Worm (Caenorhabditis elegans): ENCODE data around the gene mec-14.

Gene mec-14

DNA sequence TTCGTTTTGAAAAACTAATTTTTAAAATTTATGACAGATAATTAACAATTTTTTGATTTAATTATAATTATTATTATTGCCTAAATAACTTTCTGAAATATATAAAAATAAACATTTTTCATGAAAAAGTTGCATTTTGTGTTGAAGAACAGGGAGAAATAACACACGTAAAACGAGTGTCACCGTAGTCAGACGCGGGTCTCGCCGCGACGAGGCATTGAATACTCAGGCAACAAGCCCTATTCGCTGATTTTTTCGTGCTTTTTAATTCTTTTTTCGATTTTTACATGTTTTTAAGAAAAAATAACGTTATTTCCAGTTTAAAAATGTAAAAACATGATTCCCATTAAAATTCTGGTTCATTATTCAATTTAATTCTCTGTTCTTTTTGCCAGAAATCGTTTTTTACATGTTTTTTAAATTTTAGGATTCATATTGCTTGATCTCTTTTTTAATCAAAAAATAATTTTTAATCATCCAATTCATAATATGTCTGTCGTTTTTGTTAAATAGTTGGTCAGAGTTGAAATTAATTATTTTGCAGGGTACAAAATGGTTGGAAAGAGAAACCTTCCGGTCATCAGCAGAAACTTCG is 15.2 kb upstream of the mec-14 start, which contains the start of gene rpl-6 (continued):
- no peak for TF ChIP-seq eor-1 (tag; optimal IDR thresholded peaks at IDR 0.05)
- peak; percentile 98 for TF ChIP-seq pha-4 (tag; optimal IDR thresholded peaks at IDR 0.05)
- peak; percentile 77 for TF ChIP-seq skn-1 (tag; optimal IDR thresholded peaks at IDR 0.05)

DNA sequence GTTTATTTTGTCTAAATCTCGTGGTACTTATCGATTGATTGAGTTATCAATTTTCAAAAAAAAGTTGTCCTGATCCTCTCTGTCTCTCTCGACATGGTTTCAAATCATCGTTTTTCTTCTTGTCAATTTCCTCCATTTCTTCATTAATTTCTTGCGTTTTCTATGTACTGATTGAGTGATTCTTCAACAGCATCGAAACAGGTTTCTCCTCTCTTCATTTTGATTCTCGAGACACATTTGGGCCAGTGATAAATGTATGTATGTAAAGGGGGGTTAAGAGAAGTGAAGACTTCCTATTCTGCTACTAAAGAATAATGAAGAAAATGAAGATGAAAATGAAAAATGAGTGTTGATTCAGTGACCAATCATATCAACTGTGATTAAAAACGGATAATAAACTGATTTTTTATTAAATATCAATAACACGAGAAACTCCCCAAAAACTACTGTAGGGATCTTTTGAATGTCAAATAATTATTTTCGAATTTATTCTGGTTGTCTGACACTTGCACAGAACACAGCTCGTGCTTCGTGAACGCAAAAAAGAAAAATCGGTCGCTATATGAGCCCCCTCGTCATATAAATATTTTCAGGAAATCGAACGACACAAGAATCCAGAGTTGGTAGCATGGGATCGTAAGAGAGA is 10.5 kb upstream of the mec-14 start:
- no peak for TF ChIP-seq eor-1 (tag; optimal IDR thresholded peaks at IDR 0.05)
- TF ChIP-seq fos-1 (tag; optimal IDR thresholded peaks at IDR 0.05), result no peak
- TF ChIP-seq unc-62 (GFP tag; optimal IDR thresholded peaks at IDR 0.05), result no peak
- no peak for TF ChIP-seq nhr-76 (tag; optimal IDR thresholded peaks at IDR 0.05)
- no peak for TF ChIP-seq nhr-11 (tag; optimal IDR thresholded peaks at IDR 0.05)
- no peak for TF ChIP-seq hmg-11 (tag; optimal IDR thresholded peaks at IDR 0.05)
- peak; percentile 5 for TF ChIP-seq lsy-12 (tag; optimal IDR thresholded peaks at IDR 0.05)
- TF ChIP-seq egl-27 (tag; optimal IDR thresholded peaks at IDR 0.05), result no peak
- TF ChIP-seq egl-5 (tag; optimal IDR thresholded peaks at IDR 0.05), result no peak
- TF ChIP-seq aly-2 (tag; optimal IDR thresholded peaks at IDR 0.05), result no peak
- no peak for TF ChIP-seq mml-1 (tag; optimal IDR thresholded peaks at IDR 0.05)
- TF ChIP-seq sea-2 (GFP tag; optimal IDR thresholded peaks at IDR 0.05), result no peak
- TF ChIP-seq unc-39 (tag; optimal IDR thresholded peaks at IDR 0.05), result no peak
- TF ChIP-seq skn-1 (tag; optimal IDR thresholded peaks at IDR 0.05), result no peak
- no peak for TF ChIP-seq ceh-82 (tag; optimal IDR thresholded peaks at IDR 0.05)
- no peak for TF ChIP-seq mdl-1 (tag; optimal IDR thresholded peaks at IDR 0.05)
- no peak for TF ChIP-seq ceh-9 (tag; optimal IDR thresholded peaks at IDR 0.05)
- TF ChIP-seq nhr-67 (tag; optimal IDR thresholded peaks at IDR 0.05), result no peak
- no peak for TF ChIP-seq ztf-4 (tag; optimal IDR thresholded peaks at IDR 0.05)
- TF ChIP-seq nhr-77 (tag; optimal IDR thresholded peaks at IDR 0.05), result no peak
- no peak for TF ChIP-seq nhr-43 (tag; optimal IDR thresholded peaks at IDR 0.05; ENCODE audit: poor library complexity, severe bottlenecking)
- TF ChIP-seq snpc-4 (tag; optimal IDR thresholded peaks at IDR 0.05), result no peak
- no peak for TF ChIP-seq elt-2 (tag; optimal IDR thresholded peaks at IDR 0.05)
- TF ChIP-seq fkh-10 (GFP tag; optimal IDR thresholded peaks at IDR 0.05), result no peak
- no peak for TF ChIP-seq elt-1 (tag; optimal IDR thresholded peaks at IDR 0.05)
- TF ChIP-seq zag-1 (tag; optimal IDR thresholded peaks at IDR 0.05), result no peak
- TF ChIP-seq ztf-11 (tag; optimal IDR thresholded peaks at IDR 0.05), result no peak
- no peak for TF ChIP-seq lin-39 (tag; optimal IDR thresholded peaks at IDR 0.05)
- TF ChIP-seq nhr-12 (tag; optimal IDR thresholded peaks at IDR 0.05), result no peak
- TF ChIP-seq ZK546.5 (tag; optimal IDR thresholded peaks at IDR 0.05), result no peak
- no peak for TF ChIP-seq daf-12 (tag; optimal IDR thresholded peaks at IDR 0.05)
- TF ChIP-seq elt-3 (tag; optimal IDR thresholded peaks at IDR 0.05), result peak in 1 of 3 experiments; percentile 44
- TF ChIP-seq pqm-1 (tag; optimal IDR thresholded peaks at IDR 0.05), result no peak
- TF ChIP-seq fkh-2 (tag; optimal IDR thresholded peaks at IDR 0.05), result no peak
- no peak for TF ChIP-seq ama-1 (optimal IDR thresholded peaks at IDR 0.05)
- TF ChIP-seq ceh-28 (tag; optimal IDR thresholded peaks at IDR 0.05), result peak; percentile 49
- TF ChIP-seq nhr-25 (tag; optimal IDR thresholded peaks at IDR 0.05), result peak; percentile 58
- peak; percentile 68 for TF ChIP-seq nhr-23 (tag; optimal IDR thresholded peaks at IDR 0.05)
- no peak for TF ChIP-seq ceh-16 (tag; optimal IDR thresholded peaks at IDR 0.05)
- TF ChIP-seq nhr-237 (tag; optimal IDR thresholded peaks at IDR 0.05), result no peak
